Worm (Caenorhabditis elegans) whole organism, L4/young adult: ENCODE measurements around the gene F59A6.12.

Source experiments
- W03F9.2 ChIP-seq: fragments of 150-350 bp; optimal IDR thresholded peaks from 2 replicates; lab custom pipeline; 2014; ENCODE audit warnings: missing biosample characterization, missing genetic modification characterization
- dao-5 ChIP-seq: sonication (generic microtip); optimal IDR thresholded peaks from 2 replicates; lab custom pipeline; 2016; ENCODE audit warnings: missing genotype, missing genetic modification characterization, moderate library complexity, missing compliant biosample characterization
- him-1 ChIP-seq: sonication (generic microtip); optimal IDR thresholded peaks from 2 replicates; lab custom pipeline; 2016; ENCODE audit warnings: missing genotype, missing genetic modification reagents, missing genetic modification characterization, missing compliant biosample characterization

The F59A6.12 gene

DNA sequence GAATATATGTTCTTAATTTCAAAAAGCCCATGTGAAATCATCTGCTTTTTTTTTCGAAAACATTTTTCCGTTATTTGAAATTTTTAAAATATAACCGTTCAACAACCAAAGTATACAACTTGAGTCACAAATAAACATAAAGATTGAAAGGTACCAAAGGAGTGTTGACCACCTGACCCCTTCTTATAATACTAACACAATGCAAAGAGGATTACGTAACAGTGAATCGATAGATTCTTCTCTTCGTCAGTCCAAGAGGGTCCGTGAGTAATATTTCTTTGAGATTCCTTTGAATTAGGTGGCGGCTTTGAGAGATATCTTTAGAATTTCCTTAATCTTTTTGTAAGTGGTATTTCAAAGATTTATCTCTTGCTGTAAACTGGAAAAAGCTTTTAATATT lies 4.3 kb upstream of the F59A6.12 start:
- no peak for TF ChIP-seq dao-5
- TF ChIP-seq W03F9.2 (tag; lab: Kevin White, UChicago) = no peak
- TF ChIP-seq him-1 = no peak

DNA sequence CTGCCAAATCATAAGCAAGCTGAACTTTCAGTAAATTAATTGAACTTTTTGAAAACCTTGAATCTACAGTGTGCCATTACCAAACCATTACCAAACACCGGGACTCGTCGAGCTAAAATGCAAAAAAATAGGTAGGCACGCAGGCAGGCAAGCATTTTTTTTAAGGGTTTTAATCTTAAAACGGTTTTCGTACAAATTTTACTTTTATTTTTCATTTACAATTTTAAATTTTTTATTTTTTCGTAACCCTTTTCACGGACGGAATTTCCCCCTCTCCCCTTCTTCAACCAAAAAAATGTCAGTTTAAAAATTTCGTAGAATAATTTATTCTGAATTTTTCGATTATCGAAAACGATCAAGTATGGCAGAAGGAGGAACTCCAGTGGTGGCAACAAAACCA lies 2.5 kb upstream of the F59A6.12 start, which contains the start of gene F59A6.2:
Gene F59A6.2 (plus strand): TSS at position 301 of the 400 bp plus-strand sequence.
- TF ChIP-seq him-1 (no peak), dao-5 (no peak), W03F9.2 (tag; lab: Kevin White, UChicago) (no peak)

DNA sequence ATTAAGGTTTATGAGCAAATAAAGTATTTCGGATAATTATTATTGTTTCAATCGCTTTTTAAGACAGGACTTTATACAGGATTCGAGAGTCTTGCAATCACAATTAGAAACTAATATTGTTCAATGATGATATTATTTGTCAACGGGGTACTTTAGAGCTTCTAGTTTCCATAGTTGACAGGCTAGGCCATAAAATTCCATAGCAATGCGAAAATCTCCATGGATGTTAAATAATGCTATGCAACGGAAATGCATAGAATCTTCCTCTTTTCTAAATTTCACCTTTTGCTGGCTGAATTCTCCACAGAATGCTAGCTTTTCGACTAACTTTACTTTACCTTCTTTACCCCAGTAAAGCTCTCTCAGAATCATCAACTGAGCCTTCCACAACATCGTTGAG lies 3.8 kb downstream of the F59A6.12 start, which contains the start of gene F59A6.3:
Gene F59A6.3 (plus strand): TSS at position 301 of the 400 bp plus-strand sequence.
- TF ChIP-seq him-1 (no peak), W03F9.2 (tag; lab: Kevin White, UChicago) (no peak), dao-5 (no peak)

DNA sequence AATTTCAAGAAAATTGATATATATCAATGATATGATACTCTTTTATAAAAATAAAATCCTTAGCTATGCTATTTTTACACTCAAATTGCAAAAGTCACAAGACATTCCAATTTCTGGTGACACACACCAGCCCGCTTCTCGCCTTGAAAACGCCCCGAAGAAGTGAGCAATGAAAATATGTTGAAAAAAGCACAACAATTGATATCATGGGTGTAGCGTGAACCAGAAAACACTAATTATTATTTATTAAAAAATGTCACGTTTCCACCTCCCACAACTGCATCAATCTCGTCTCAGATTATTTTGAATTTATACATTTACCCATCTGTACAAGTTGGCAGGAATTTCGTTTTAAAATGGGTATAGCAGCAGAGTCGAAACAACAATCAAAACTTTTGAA lies 7.1 kb downstream of the F59A6.12 start, which contains the start of gene F59A6.4:
Gene F59A6.4 (plus strand): TSS at position 301 of the 400 bp plus-strand sequence.
- no peak for TF ChIP-seq dao-5

DNA sequence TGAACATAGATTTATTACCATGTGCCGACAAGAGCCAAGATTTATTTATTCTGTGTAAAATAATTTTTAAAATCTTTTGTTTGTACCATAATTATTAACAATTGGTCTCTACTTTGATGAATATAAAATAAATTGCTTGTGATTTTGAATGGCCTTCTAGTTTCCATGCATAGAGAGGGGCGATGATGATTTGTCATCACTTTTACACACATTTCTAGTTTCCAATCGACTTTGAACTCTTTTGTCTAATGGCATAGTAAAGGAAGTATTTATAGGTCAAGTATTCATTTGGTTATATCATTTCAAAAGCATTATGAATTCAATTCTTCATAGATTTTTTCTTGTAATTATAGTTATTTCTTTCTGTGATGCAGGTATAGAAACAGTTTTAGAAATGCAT lies 8.2 kb downstream of the F59A6.12 start, which contains the start of gene F59A6.10:
Gene F59A6.10 (plus strand): TSS at position 301 of the 400 bp plus-strand sequence.
- TF ChIP-seq him-1 = no peak
- no peak for TF ChIP-seq W03F9.2 (tag; lab: Kevin White, UChicago)
- no peak for TF ChIP-seq dao-5

DNA sequence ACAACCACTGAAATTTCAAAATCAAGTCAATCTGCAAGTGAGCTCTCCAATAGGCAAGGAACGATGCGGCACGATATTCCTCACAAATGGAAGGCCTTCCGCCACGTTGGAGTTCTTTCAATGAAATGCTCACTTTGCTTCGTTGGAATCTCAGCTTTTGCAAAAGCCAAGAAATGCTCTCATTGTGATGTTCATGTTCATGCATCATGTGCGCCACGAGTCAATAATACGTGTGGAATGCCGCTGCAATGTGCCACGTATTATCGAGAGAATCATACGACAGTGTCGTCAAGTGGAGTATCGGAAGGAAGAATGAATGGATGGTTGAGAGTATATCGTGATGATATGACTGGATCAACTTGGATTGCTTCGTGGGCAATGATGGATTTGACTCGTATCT lies 10.0 kb downstream of the F59A6.12 start:
- TF ChIP-seq him-1 (no peak), dao-5 (no peak), W03F9.2 (tag; lab: Kevin White, UChicago) (no peak)

DNA sequence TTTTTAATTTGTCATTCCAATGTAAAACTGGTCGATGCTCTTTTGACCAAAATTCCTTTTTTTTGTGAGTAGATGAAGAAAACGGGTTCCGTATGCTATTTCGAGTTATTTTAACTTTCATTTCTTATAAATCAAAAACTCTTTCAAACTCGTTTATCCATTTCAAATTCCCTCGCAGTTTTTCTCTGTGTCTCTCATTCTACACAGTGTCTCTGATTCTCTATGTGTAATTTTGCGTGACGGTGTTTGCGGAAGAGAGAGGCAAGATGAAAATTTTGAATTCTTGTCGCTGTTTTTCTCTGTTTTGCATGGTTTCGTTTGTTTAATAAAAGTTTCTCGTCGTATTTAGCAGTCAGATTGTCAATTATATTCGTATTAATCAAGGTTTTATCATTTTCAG lies 12.8 kb downstream of the F59A6.12 start, which contains the start of gene citk-2:
Gene citk-2 (plus strand): TSS at position 399 of the 400 bp plus-strand sequence.
- TF ChIP-seq him-1 = no peak
- no peak for TF ChIP-seq dao-5
- no peak for TF ChIP-seq W03F9.2 (tag; lab: Kevin White, UChicago)

DNA sequence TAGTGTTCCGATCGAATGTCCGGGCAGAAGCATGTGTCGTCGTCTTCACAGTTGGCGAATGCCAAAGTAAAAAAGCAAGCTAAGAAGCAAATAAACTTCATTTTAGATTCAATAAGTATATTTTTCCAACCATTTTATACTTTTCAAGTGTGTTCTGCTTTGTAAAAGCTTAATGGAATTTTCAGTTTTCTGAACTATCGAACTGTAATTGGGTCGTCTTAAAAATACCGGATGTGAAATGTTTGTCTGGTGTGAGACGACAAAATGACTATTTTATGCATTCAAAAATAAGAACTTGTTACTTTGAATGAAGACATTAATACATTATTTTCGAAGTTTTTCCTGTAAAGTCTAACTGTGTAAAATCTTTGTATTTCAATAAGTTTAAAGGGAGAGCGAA lies 13.2 kb downstream of the F59A6.12 start, which contains the start of gene F59A6.11:
Gene F59A6.11 (minus strand): TSS at position 101 of the 400 bp plus-strand sequence.
- TF ChIP-seq him-1 (no peak), dao-5 (no peak), W03F9.2 (tag; lab: Kevin White, UChicago) (no peak)

DNA sequence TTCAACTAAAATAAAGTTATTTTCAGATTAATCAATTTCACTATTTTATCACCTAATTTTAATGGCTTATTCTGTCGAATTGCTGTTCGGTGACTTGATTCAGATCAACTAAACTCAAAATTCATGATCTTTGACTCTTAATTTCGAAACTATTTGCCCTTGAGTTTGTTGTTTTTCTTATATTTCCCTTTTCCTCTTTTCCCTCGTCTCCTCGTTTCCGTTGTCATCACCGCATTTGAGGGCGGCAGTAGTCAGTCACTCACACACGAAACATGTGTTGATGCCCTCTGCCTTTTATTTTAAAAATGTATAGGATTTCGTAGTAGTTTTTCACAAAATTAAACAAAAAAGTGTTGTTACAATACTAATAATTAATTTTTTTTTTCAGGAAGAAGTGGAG lies 16.9 kb downstream of the F59A6.12 start, which contains the start of gene rnh-1.0:
Gene rnh-1.0 (plus strand): TSS at position 389 of the 400 bp plus-strand sequence.
- TF ChIP-seq dao-5 (no peak), him-1 (no peak), W03F9.2 (tag; lab: Kevin White, UChicago) (no peak)

DNA sequence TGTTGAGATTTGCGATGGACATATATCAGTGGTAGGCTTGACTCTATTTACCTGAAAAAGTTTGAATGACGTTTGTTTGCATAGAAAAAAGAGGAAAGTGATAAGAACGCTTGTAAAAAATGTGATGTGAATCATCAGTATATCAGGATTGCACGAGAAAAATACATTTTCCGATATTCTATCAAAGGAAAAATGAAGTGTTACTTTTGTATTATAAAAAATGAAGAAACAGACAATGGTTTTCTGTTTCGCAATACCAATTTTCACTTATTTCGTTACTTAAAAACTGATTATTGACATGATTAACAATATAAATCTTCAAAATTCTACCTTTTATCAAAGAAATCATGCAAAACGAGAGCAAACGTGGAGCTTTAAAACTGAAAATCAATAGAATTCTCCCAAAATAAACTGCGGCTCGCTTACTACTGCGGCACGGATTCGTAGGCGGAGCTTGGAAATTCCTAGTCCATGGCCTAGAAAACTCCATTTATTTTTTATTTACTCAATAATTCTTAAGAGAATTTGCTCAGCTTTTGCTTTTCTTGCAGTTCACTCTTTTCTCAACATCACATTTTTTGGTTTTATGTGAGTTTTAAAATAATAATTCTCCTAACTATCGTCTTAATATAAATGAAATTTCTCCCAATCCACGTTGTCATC lies 18.2 kb downstream of the F59A6.12 start, which contains the start of the genes eif-1 and vps-24:
Gene eif-1 (minus strand): TSS at position 51 of the 663 bp plus-strand sequence.
Gene vps-24 (plus strand): TSS at position 469 of the 663 bp plus-strand sequence.
- no peak for TF ChIP-seq him-1
- TF ChIP-seq W03F9.2 (tag; lab: Kevin White, UChicago) = peak; percentile 33

DNA sequence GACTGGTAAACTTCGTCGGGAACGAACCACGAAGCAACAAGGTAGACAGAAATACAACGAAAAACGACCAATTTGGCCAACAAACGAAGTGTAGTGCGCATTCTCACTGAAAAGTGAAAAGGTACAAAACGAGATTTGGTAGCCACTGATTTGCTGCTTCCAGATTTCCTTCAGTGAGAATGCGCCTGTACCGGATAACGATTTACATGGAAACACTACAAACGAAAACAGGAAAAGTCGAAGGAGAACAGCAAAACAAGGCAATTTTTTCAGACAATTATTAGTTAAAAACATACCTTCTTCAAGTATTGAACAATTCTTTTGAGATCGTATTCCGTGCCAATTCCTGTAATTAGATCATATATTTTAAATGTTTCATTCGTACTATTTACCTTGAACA lies 18.9 kb downstream of the F59A6.12 start, which contains the start of gene pigb-1:
Gene pigb-1 (minus strand): TSS at position 101 of the 400 bp plus-strand sequence.
- TF ChIP-seq dao-5 (no peak), W03F9.2 (tag; lab: Kevin White, UChicago) (no peak), him-1 (no peak)

DNA sequence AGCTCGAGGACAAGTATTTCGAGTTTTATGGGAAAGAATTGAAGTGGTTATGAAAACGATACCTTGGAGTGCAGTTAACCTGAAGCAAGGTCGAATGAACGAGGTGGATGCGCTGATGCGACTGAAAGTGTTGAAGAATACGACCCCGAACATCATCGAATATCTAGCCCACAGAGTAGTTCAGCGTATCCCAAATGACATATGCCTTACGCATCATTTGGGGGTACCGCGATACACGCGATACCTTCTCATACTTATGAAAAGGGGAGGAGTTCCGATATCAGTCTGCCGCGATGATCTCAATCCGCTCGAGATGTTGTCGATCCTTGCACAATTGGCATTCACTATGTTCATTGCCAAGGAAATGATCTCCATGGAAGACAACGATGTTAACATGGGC lies 22.1 kb downstream of the F59A6.12 start, which contains the start of gene T27F7.12:
Gene T27F7.12 (plus strand): TSS at position 301 of the 400 bp plus-strand sequence.
- TF ChIP-seq him-1 = no peak

DNA sequence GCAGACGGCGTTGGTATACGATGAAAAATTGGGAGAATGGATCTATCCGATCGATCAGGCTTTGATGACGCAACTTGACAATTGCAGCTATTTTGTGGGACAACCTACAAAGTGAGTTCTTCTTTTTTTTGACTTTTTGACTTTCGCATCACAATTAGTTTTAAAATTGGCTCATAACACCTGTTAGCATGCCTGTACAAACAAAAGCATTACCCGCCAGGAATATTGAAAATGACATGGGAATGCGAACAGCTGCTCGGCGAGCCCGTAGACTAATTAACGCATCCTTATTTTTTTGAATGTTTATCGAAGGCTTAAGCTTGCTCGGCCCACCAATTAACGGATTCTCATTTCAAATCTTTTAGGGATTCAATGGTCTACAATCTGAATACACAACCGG lies 24.6 kb downstream of the F59A6.12 start:
- TF ChIP-seq dao-5 (no peak), him-1 (no peak), W03F9.2 (tag; lab: Kevin White, UChicago) (no peak)

DNA sequence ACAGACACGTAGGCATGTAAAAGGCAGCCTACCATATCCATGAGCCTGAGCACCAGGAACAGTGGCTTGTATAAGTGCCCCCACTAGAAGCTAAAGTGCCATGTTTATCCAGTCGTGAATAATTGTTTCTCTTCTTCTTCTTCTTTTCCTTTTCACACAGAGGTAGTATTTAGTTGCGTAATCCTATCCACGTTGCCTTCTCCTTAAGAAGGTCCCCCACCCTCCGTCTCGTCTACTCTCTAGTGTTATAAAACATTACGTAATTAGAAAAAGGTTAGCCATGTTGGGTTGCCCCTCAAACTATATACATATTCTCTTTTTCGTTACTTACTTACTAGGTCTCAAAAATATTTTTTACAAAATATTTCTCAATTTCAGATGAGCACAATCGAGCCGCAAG lies 25.2 kb downstream of the F59A6.12 start:
- TF ChIP-seq him-1 = no peak
- TF ChIP-seq dao-5 = no peak
- no peak for TF ChIP-seq W03F9.2 (tag; lab: Kevin White, UChicago)

DNA sequence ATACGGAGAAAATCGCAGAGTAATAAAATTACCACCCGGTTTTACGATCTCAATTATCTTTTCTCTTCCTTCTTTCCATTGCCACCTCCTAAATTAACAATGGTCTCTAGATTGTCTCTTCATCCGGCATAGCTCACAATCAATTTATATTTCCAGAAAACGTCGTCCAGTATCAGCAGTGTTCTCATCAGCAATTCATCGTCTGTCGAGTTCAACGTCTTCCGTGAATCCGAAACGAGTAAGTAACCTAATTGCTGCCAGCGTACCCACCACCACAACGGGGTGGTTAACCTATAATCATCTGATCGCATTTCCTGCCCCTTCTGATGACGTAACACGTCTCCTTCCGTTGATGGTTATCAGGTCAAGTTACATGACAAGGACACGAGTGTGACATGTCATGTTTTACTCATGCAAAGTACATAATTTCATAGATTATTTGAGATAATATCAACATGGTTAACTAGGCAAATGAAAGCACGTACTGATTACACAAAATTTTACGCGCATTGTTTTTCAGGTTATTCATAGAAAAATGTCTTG lies 25.8 kb downstream of the F59A6.12 start:
- TF ChIP-seq W03F9.2 (tag; lab: Kevin White, UChicago) = no peak
- TF ChIP-seq dao-5 = no peak
- no peak for TF ChIP-seq him-1
